Fruit fly (Drosophila melanogaster) whole organism, embryonic: ENCODE results near the gene Rai1.

ENCODE experiments used
- CG10147 ChIP-seq: fragments of 200-800 bp; sonication (Bioruptor generic); optimal IDR thresholded peaks from 2 replicates; lab custom pipeline; 2019; ENCODE audit warnings: missing biosample characterization, mild to moderate bottlenecking, missing genetic modification characterization, moderate library complexity
- CG10209 ChIP-seq: fragments of 200-800 bp; sonication (Bioruptor generic); optimal IDR thresholded peaks from 3 replicates; lab custom pipeline; 2017; ENCODE audit warnings: missing biosample characterization, mild to moderate bottlenecking, missing genetic modification characterization, missing genetic modification reagents
- CG11456 ChIP-seq: fragments of 200-800 bp; sonication (Bioruptor generic); IDR thresholded peaks from 3 replicates; pipeline ENCODE4 v1.3.6; 2022; ENCODE audit warnings: missing biosample characterization, missing genetic modification characterization
- CG11696 ChIP-seq: fragments of 200-800 bp; sonication (Bioruptor generic); IDR thresholded peaks from 2 replicates; pipeline ENCODE4 v1.3.6; 2022; ENCODE audit warnings: missing biosample characterization, missing genetic modification characterization
- CG12769 ChIP-seq: fragments of 200-800 bp; sonication (Bioruptor generic); optimal IDR thresholded peaks from 2 replicates; lab custom pipeline; 2019; ENCODE audit warnings: missing biosample characterization, mild to moderate bottlenecking, missing genetic modification characterization, moderate library complexity
- CG12942 ChIP-seq: fragments of 200-800 bp; sonication (Bioruptor generic); optimal IDR thresholded peaks from 3 replicates; lab custom pipeline; 2016; ENCODE audit warnings: missing biosample characterization, missing genetic modification characterization
- CG14014 ChIP-seq: fragments of 200-800 bp; sonication (Bioruptor generic); IDR thresholded peaks from 2 replicates; pipeline ENCODE4 v1.3.6; 2022; ENCODE audit warnings: missing biosample characterization, missing genetic modification characterization
- CG15269 ChIP-seq: fragments of 200-800 bp; sonication (Bioruptor generic); optimal IDR thresholded peaks from 2 replicates; lab custom pipeline; 2018; ENCODE audit warnings: missing biosample characterization, mild to moderate bottlenecking, missing genetic modification characterization, moderate library complexity
- CG17385 ChIP-seq: fragments of 200-800 bp; sonication (Bioruptor generic); optimal IDR thresholded peaks from 3 replicates; lab custom pipeline; 2018; ENCODE audit warnings: missing biosample characterization, mild to moderate bottlenecking, missing genetic modification characterization
- CG2129 ChIP-seq: fragments of 200-800 bp; sonication (Bioruptor generic); IDR thresholded peaks from 2 replicates; pipeline ENCODE4 v1.3.6; 2022; ENCODE audit warnings: missing biosample characterization, missing genetic modification characterization; ENCODE audit not compliant: partially characterized antibody
- CG30403 ChIP-seq: fragments of 200-800 bp; sonication (Bioruptor generic); optimal IDR thresholded peaks from 3 replicates; lab custom pipeline; 2016; ENCODE audit warnings: missing biosample characterization, missing genetic modification characterization
- CG32532 ChIP-seq: fragments of 200-800 bp; sonication (Bioruptor generic); IDR thresholded peaks from 2 replicates; pipeline ENCODE4 v1.3.6; 2022; ENCODE audit warnings: missing biosample characterization, missing genetic modification characterization
- CG3281 ChIP-seq: fragments of 200-800 bp; sonication (Bioruptor generic); optimal IDR thresholded peaks from 3 replicates; lab custom pipeline; 2017; ENCODE audit warnings: missing biosample characterization, mild to moderate bottlenecking, missing genetic modification characterization
- CG4404 ChIP-seq: fragments of 200-800 bp; sonication (Bioruptor generic); IDR thresholded peaks from 2 replicates; pipeline ENCODE4 v1.3.6; 2022; ENCODE audit warnings: missing biosample characterization, missing genetic modification characterization
- CG6689 ChIP-seq: fragments of 200-800 bp; sonication (Bioruptor generic); IDR thresholded peaks from 2 replicates; pipeline ENCODE4 v1.3.6; 2022; ENCODE audit warnings: missing biosample characterization, missing genetic modification characterization
- CG7271 ChIP-seq: fragments of 200-800 bp; sonication (Bioruptor generic); optimal IDR thresholded peaks from 2 replicates; lab custom pipeline; 2018; ENCODE audit warnings: missing biosample characterization, mild to moderate bottlenecking, missing genetic modification characterization, moderate library complexity
- CG7357 ChIP-seq: fragments of 200-800 bp; sonication (Bioruptor generic); IDR thresholded peaks from 3 replicates; pipeline ENCODE4 v1.3.6; 2022; ENCODE audit warnings: missing biosample characterization, missing genetic modification characterization
- CG7372 ChIP-seq: fragments of 200-800 bp; sonication (Bioruptor generic); IDR thresholded peaks from 2 replicates; pipeline ENCODE4 v1.3.6; 2022; ENCODE audit warnings: missing biosample characterization, missing genetic modification characterization
- CG8089 ChIP-seq: fragments of 200-800 bp; sonication (Bioruptor generic); optimal IDR thresholded peaks from 3 replicates; lab custom pipeline; 2016; ENCODE audit warnings: missing biosample characterization, missing genetic modification characterization
- CG9609 ChIP-seq: fragments of 200-800 bp; sonication (Bioruptor generic); optimal IDR thresholded peaks from 3 replicates; lab custom pipeline; 2016; ENCODE audit warnings: missing biosample characterization, missing genetic modification characterization
- CG9932 ChIP-seq: fragments of 200-800 bp; sonication (Bioruptor generic); IDR thresholded peaks from 2 replicates; pipeline ENCODE4 v1.3.6; 2022; ENCODE audit warnings: missing biosample characterization, missing genetic modification characterization
- CoRest ChIP-seq: fragments of 200-800 bp; sonication (Bioruptor generic); optimal IDR thresholded peaks from 3 replicates; lab custom pipeline; 2018; ENCODE audit warnings: missing biosample characterization, mild to moderate bottlenecking, missing genetic modification characterization, moderate library complexity
- Fer1 ChIP-seq: fragments of 200-800 bp; sonication (Bioruptor generic); optimal IDR thresholded peaks from 2 replicates; lab custom pipeline; 2017; ENCODE audit warnings: missing biosample characterization, mild to moderate bottlenecking, missing genetic modification characterization
- Gsc ChIP-seq: fragments of 200-800 bp; sonication (Bioruptor generic); IDR thresholded peaks from 2 replicates; pipeline ENCODE4 v1.3.6; 2022; ENCODE audit warnings: missing biosample characterization, missing genetic modification characterization
- H15 ChIP-seq: fragments of 200-800 bp; sonication (Bioruptor generic); IDR thresholded peaks from 3 replicates; pipeline ENCODE4 v1.3.6; 2022; ENCODE audit warnings: missing biosample characterization, missing genetic modification characterization
- HmgZ ChIP-seq: fragments of 200-800 bp; sonication (Bioruptor generic); optimal IDR thresholded peaks from 2 replicates; lab custom pipeline; 2018; ENCODE audit warnings: missing biosample characterization, mild to moderate bottlenecking, missing genetic modification characterization
- PHDP ChIP-seq: fragments of 200-800 bp; sonication (Bioruptor generic); optimal IDR thresholded peaks from 3 replicates; lab custom pipeline; 2018; ENCODE audit warnings: missing biosample characterization, mild to moderate bottlenecking, missing genetic modification characterization, moderate library complexity
- Pdp1 ChIP-seq, 2 experiments: fragments of 200-800 bp; sonication (Bioruptor generic); optimal IDR thresholded peaks; 3 replicates each; lab custom pipeline; 2016; ENCODE audit warnings: missing biosample characterization in 2 of 2, missing genetic modification characterization in 2 of 2, mild to moderate bottlenecking in 1 of 2, moderate library complexity in 1 of 2
- Sox102F ChIP-seq: fragments of 200-800 bp; sonication (Bioruptor generic); optimal IDR thresholded peaks from 2 replicates; lab custom pipeline; 2018; ENCODE audit warnings: missing biosample characterization, mild to moderate bottlenecking, missing genetic modification characterization, moderate library complexity
- bab2 ChIP-seq: fragments of 200-800 bp; sonication (Bioruptor generic); optimal IDR thresholded peaks from 2 replicates; lab custom pipeline; 2016; ENCODE audit warnings: missing biosample characterization, missing genetic modification characterization
- caup ChIP-seq: fragments of 200-800 bp; sonication (Bioruptor generic); optimal IDR thresholded peaks from 3 replicates; lab custom pipeline; 2017; ENCODE audit warnings: missing biosample characterization, mild to moderate bottlenecking, missing genetic modification characterization, moderate library complexity; ENCODE audit not compliant: severe bottlenecking
- chn ChIP-seq: fragments of 200-800 bp; sonication (Bioruptor generic); optimal IDR thresholded peaks from 2 replicates; lab custom pipeline; 2016; ENCODE audit warnings: missing biosample characterization, missing genetic modification characterization
- dysf ChIP-seq: fragments of 200-800 bp; sonication (Bioruptor generic); IDR thresholded peaks from 3 replicates; pipeline ENCODE4 v1.3.6; 2022; ENCODE audit warnings: missing biosample characterization, missing genetic modification characterization
- fd3F ChIP-seq: fragments of 200-800 bp; sonication (Bioruptor generic); optimal IDR thresholded peaks from 2 replicates; lab custom pipeline; 2018; ENCODE audit warnings: missing biosample characterization, mild to moderate bottlenecking, missing genetic modification characterization, moderate library complexity
- fu2 ChIP-seq: fragments of 200-800 bp; sonication (Bioruptor generic); optimal IDR thresholded peaks from 2 replicates; lab custom pipeline; 2016; ENCODE audit warnings: missing biosample characterization, missing genetic modification characterization
- grau ChIP-seq: fragments of 200-800 bp; optimal IDR thresholded peaks from 3 replicates; lab custom pipeline; 2019; ENCODE audit warnings: missing biosample characterization, mild to moderate bottlenecking, missing genetic modification characterization, moderate library complexity
- hkb ChIP-seq, 2 experiments: fragments of 200-800 bp in 1 of 2; fragments of >200 bp in 1 of 2; sonication (Bioruptor generic) in 1 of 2; IDR thresholded peaks in 1 of 2; optimal IDR thresholded peaks in 1 of 2; 2 replicates each; pipeline versions ENCODE4 v1.3.6 to Lab custom; 2017 to 2022; ENCODE audit warnings: missing biosample characterization in 1 of 2, missing genetic modification characterization in 1 of 2
- ind ChIP-seq: fragments of 200-800 bp; sonication (Bioruptor generic); optimal IDR thresholded peaks from 3 replicates; lab custom pipeline; 2016; ENCODE audit warnings: missing biosample characterization, missing genetic modification characterization
- lab ChIP-seq: fragments of 200-800 bp; sonication (Bioruptor generic); optimal IDR thresholded peaks from 3 replicates; lab custom pipeline; 2017; ENCODE audit warnings: missing biosample characterization, missing genetic modification characterization, mild to moderate bottlenecking, moderate library complexity, missing genetic modification reagents
- lola ChIP-seq, 3 experiments: fragments of >200 bp in 2 of 3; fragments of 200-800 bp in 1 of 3; sonication (Bioruptor generic) in 1 of 3; optimal IDR thresholded peaks; 2 replicates each; lab custom pipeline; 2017 to 2019; ENCODE audit warnings: missing biosample characterization in 3 of 3, missing genetic modification characterization in 3 of 3, mild to moderate bottlenecking in 1 of 3, moderate library complexity in 1 of 3
- pnt ChIP-seq: fragments of 200-800 bp; sonication (Bioruptor generic); optimal IDR thresholded peaks from 3 replicates; lab custom pipeline; 2016; ENCODE audit warnings: missing biosample characterization, missing genetic modification characterization
- row ChIP-seq: fragments of 200-800 bp; sonication (Bioruptor generic); IDR thresholded peaks from 3 replicates; pipeline ENCODE4 v1.3.6; 2022; ENCODE audit warnings: missing biosample characterization, missing genetic modification characterization
- sd ChIP-seq: fragments of 200-800 bp; sonication (Bioruptor generic); optimal IDR thresholded peaks from 3 replicates; lab custom pipeline; 2018; ENCODE audit warnings: missing biosample characterization, mild to moderate bottlenecking, missing genetic modification characterization, moderate library complexity
- sens ChIP-seq: fragments of 200-800 bp; sonication (Bioruptor generic); peaks from one replicate; lab custom pipeline; 2016; ENCODE audit warnings: missing biosample characterization, missing genetic modification characterization
- sisA ChIP-seq: fragments of 200-800 bp; sonication (Bioruptor generic); IDR thresholded peaks from 2 replicates; pipeline ENCODE4 v1.3.6; 2022; ENCODE audit warnings: missing biosample characterization, missing genetic modification characterization
- sqz ChIP-seq: fragments of 200-800 bp; sonication (Bioruptor generic); optimal IDR thresholded peaks from 3 replicates; lab custom pipeline; 2018; ENCODE audit warnings: missing biosample characterization, mild to moderate bottlenecking, missing genetic modification characterization
- unpg ChIP-seq: fragments of 200-800 bp; sonication (Bioruptor generic); optimal IDR thresholded peaks from 3 replicates; lab custom pipeline; 2018; ENCODE audit warnings: missing biosample characterization, mild to moderate bottlenecking, missing genetic modification characterization, moderate library complexity
- vfl ChIP-seq: fragments of 200-800 bp; sonication (Bioruptor generic); optimal IDR thresholded peaks from 2 replicates; lab custom pipeline; 2016; ENCODE audit warnings: missing biosample characterization, missing genetic modification characterization
- zf30C ChIP-seq: fragments of 200-800 bp; sonication (Bioruptor generic); optimal IDR thresholded peaks from 3 replicates; lab custom pipeline; 2018; ENCODE audit warnings: missing biosample characterization, mild to moderate bottlenecking, missing genetic modification characterization

The Rai1 gene

dm6 chrX:16781055-16781454 is 22.1 kb downstream of the Rai1 start:
- TF ChIP-seq CG9609 (GFP tag; lab: Kevin White, UChicago) = peak; percentile 81
- TF ChIP-seq zf30C (GFP tag; lab: Kevin White, UChicago) = no peak
- TF ChIP-seq Pdp1 (GFP tag; optimal IDR thresholded peaks at IDR 0.05; lab: Kevin White, UChicago) = peak; percentile 11 to 62
- TF ChIP-seq CG9932 (GFP tag; lab: Robert Waterston, UW) = peak; percentile 59; the same call in 1 of the 2 replicates
- TF ChIP-seq Gsc = no peak
- peak; percentile 16 for TF ChIP-seq fd3F
- peak; percentile 44; the same call in 1 of the 2 replicates for TF ChIP-seq CG32532 (GFP tag; lab: Robert Waterston, UW)
- TF ChIP-seq PHDP (tag; lab: Kevin White, UChicago) = peak; percentile 12
- peak; percentile 10 for TF ChIP-seq Sox102F (GFP tag; lab: Kevin White, UChicago)
- peak; percentile 70 for TF ChIP-seq CG12769 (tag; lab: Kevin White, UChicago)
- no peak for TF ChIP-seq CG12942
- TF ChIP-seq CG3281 (GFP tag; lab: Kevin White, UChicago) = peak; percentile 53
- TF ChIP-seq lola (GFP tag; optimal IDR thresholded peaks at IDR 0.05; lab: Kevin White, UChicago) = no peak
- no peak for TF ChIP-seq sqz
- peak; percentile 23 for TF ChIP-seq sd (tag; lab: Kevin White, UChicago)
- TF ChIP-seq CG15269 (tag; lab: Kevin White, UChicago) = peak; percentile 51
- TF ChIP-seq sisA (GFP tag; lab: Robert Waterston, UW) = peak; percentile 21; the same call in 1 of the 2 replicates
- peak; percentile 43 for TF ChIP-seq grau (tag; lab: Kevin White, UChicago)
- peak; percentile 55; the same call in 1 of the 3 replicates for TF ChIP-seq CG11456
- peak; percentile 9 for TF ChIP-seq ind (GFP tag; lab: Kevin White, UChicago)
- peak; percentile 58 for TF ChIP-seq lab (GFP tag; lab: Kevin White, UChicago)
- peak; percentile 46 for TF ChIP-seq CoRest (tag; lab: Kevin White, UChicago)
- 0 out of 2 replicates have a peak, but pooled peaks have one; percentile 8 for TF ChIP-seq CG7372
- TF ChIP-seq CG7271 (tag; lab: Kevin White, UChicago) = no peak
- peak; percentile 35 for TF ChIP-seq chn (GFP tag; lab: Kevin White, UChicago)
- peak; percentile 32; the same call in 1 of the 3 replicates for TF ChIP-seq row
- peak; percentile 34 for TF ChIP-seq caup (GFP tag; lab: Kevin White, UChicago)
- TF ChIP-seq Fer1 (GFP tag; lab: Kevin White, UChicago) = peak; percentile 35
- no peak for TF ChIP-seq hkb (optimal IDR thresholded peaks at IDR 0.05; lab: Kevin White, UChicago)
- TF ChIP-seq hkb (GFP tag; IDR thresholded peaks at IDR 0.05; lab: Robert Waterston, UW) = peak; percentile 27; the same call in 1 of the 2 replicates
- TF ChIP-seq CG2129 (GFP tag; lab: Robert Waterston, UW) = no peak
- 0 out of 3 replicates have a peak, but pooled peaks have one; percentile 20 for TF ChIP-seq H15
- TF ChIP-seq HmgZ (tag; lab: Kevin White, UChicago) = no peak
- TF ChIP-seq CG11696 (GFP tag; lab: Robert Waterston, UW) = peak; percentile 19; the same call in 1 of the 2 replicates
- TF ChIP-seq CG8089 = peak; percentile 6
- peak; percentile 68 for TF ChIP-seq sens (GFP tag; lab: Kevin White, UChicago)
- TF ChIP-seq CG10209 (GFP tag; lab: Kevin White, UChicago) = peak; percentile 15
- TF ChIP-seq CG4404 (GFP tag; lab: Robert Waterston, UW) = 0 out of 2 replicates have a peak, but pooled peaks have one; percentile 11
- peak; percentile 50; the same call in 1 of the 2 replicates for TF ChIP-seq CG6689 (GFP tag; lab: Robert Waterston, UW)
- TF ChIP-seq CG10147 (GFP tag; lab: Kevin White, UChicago) = peak; percentile 2
- peak; percentile 6 for TF ChIP-seq CG30403
- TF ChIP-seq unpg (GFP tag; lab: Kevin White, UChicago) = peak; percentile 53
- TF ChIP-seq dysf (GFP tag; lab: Robert Waterston, UW) = peak; percentile 61; the same call in 2 of the 3 replicates
- peak; percentile 27 for TF ChIP-seq pnt (GFP tag; lab: Kevin White, UChicago)
- TF ChIP-seq CG17385 (GFP tag; lab: Kevin White, UChicago) = peak; percentile 6
- peak; percentile 27 for TF ChIP-seq bab2 (GFP tag; lab: Kevin White, UChicago)
- no peak for TF ChIP-seq CG7357 (GFP tag; lab: Robert Waterston, UW)
- TF ChIP-seq CG14014 = peak; percentile 48
- TF ChIP-seq vfl (GFP tag; lab: Kevin White, UChicago) = no peak
- peak; percentile 17 for TF ChIP-seq fu2
